Worm (Caenorhabditis elegans) whole organism, midembryonic: Measurements from ENCODE around the gene sru-25.

Experiments used
- cog-1 ChIP-seq: sonication (generic microtip); optimal IDR thresholded peaks from 2 replicates; lab custom pipeline; 2016; ENCODE audit warnings: missing genetic modification characterization, missing compliant biosample characterization
- ztf-23 ChIP-seq: fragments of 200-800 bp; sonication (Bioruptor generic); IDR thresholded peaks from 2 replicates; pipeline ENCODE4 v1.3.6; 2022; ENCODE audit warnings: missing genetic modification reagents, missing genetic modification characterization, missing compliant biosample characterization

DNA sequence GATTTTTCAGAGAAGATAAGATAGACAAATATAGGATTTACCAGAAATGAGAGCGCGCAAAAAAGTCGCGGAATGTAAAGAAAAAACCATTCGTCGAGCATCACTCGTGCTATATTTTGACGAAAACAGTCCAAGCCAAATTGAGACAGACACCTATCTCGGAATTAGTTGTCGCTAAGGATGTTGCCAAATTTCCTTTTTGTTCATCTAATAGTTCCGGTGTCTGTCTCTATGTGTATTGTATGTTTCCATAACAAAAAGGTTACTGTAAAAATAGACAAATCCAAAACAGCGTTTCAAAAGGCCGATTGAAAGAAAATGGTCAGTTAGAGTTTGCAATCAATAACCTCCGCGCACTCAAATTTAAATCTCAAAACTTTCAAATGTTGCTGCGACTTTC, 20.5 kb upstream of the sru-25 start, which contains the start of gene srj-53:
- TF ChIP-seq ztf-23 (GFP tag; lab: Robert Waterston, UW) (no peak), cog-1 (tag; lab: Kevin White, UChicago) (no peak)
